Worm (Caenorhabditis elegans) whole organism, midembryonic: ENCODE data around the gene srh-67.
A peak's percentile ranks its signal among the peaks of the same experiment; 100 is the strongest.

ENCODE experiments used
- T22C8.4 ChIP-seq: fragments of 200-800 bp; sonication (Bioruptor generic); IDR thresholded peaks from 2 replicates; pipeline ENCODE4 v1.3.6; 2022; ENCODE audit warnings: missing genetic modification characterization, missing compliant biosample characterization
- cog-1 ChIP-seq: sonication (generic microtip); optimal IDR thresholded peaks from 2 replicates; lab custom pipeline; 2016; ENCODE audit warnings: missing genetic modification characterization, missing compliant biosample characterization
- flt-1 ChIP-seq: fragments of 200-800 bp; sonication (Bioruptor generic); IDR thresholded peaks from 2 replicates; pipeline ENCODE4 v1.3.6; 2022; ENCODE audit warnings: missing genetic modification characterization, missing compliant biosample characterization
- klf-2 ChIP-seq: fragments of 200-800 bp; sonication (Bioruptor generic); conservative IDR thresholded peaks from 2 replicates; pipeline ENCODE4 v1.3.6; 2022; ENCODE audit warnings: missing genetic modification reagents, missing genetic modification characterization, missing compliant biosample characterization
- med-1 ChIP-seq: sonication (generic microtip); optimal IDR thresholded peaks from 2 replicates; lab custom pipeline; 2017; ENCODE audit warnings: missing genetic modification characterization, mild to moderate bottlenecking, missing compliant biosample characterization, antibody characterized with exemption, missing genetic modification reagents; ENCODE audit not compliant: insufficient read depth
- ref-1 ChIP-seq: fragments of 200-800 bp; sonication (Bioruptor generic); conservative IDR thresholded peaks from 2 replicates; pipeline ENCODE4 v1.3.6; 2022; ENCODE audit warnings: missing genetic modification reagents, missing genetic modification characterization, missing compliant biosample characterization
- tab-1 ChIP-seq: fragments of 200-800 bp; sonication (Bioruptor generic); IDR thresholded peaks from 2 replicates; pipeline ENCODE4 v1.3.6; 2022; ENCODE audit warnings: missing genetic modification characterization, missing compliant biosample characterization
- ztf-23 ChIP-seq: fragments of 200-800 bp; sonication (Bioruptor generic); IDR thresholded peaks from 2 replicates; pipeline ENCODE4 v1.3.6; 2022; ENCODE audit warnings: missing genetic modification reagents, missing genetic modification characterization, missing compliant biosample characterization
- ztf-29 ChIP-seq: fragments of 200-800 bp; sonication (Bioruptor generic); IDR thresholded peaks from 2 replicates; pipeline ENCODE4 v1.3.6; 2022; ENCODE audit warnings: missing genetic modification reagents, missing genetic modification characterization, missing compliant biosample characterization

srh-67 gene

DNA sequence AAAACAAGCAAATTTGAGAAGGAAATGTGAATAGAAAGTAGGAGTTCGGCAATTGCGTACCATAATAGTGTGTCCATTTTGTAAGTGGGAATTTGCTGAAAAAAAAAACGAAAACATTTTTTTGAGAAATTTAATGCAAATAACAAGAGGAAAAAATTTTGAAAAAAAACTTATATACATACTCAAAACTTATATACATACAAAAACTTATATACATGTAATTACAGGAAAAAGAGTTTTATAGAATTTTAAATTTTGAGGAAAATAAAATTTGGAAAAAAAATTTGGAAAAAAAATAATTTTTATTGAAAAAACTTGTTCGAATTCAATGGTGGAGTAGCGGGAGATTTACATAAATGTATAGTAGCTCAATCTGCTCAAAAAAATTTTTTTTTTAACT lies 6.0 kb upstream of the srh-67 start, which contains the start of gene ador-1:
Gene ador-1 (minus strand): TSS at position 101 of the 400 bp plus-strand sequence.
- TF ChIP-seq ref-1 (GFP tag; lab: Robert Waterston, UW): no peak
- no peak for TF ChIP-seq cog-1
- TF ChIP-seq ztf-23 (GFP tag; lab: Robert Waterston, UW): no peak
- no peak for TF ChIP-seq T22C8.4 (GFP tag; lab: Robert Waterston, UW)
- no peak for TF ChIP-seq ztf-29

DNA sequence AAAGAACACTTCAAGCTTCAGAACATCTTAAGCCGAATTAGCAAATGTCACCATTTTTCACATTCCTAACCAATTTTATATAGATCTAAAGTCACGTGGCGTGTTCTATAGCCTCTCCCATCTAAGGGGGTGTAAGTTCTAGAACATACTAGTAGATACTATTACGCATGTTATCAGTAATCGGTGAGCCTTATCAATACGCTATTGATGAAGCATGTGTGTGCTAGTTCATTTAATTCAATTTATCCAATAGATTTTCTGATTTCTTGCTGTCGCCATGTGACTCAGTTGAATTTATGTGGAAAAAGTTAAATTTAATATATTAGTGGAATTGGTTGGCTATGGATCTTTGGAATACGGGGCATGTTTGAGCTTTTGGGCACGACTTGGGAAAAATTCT lies 2.2 kb upstream of the srh-67 start:
- TF ChIP-seq ztf-29 (no peak), ztf-23 (GFP tag; lab: Robert Waterston, UW) (no peak), med-1 (no peak), ref-1 (GFP tag; lab: Robert Waterston, UW) (no peak), tab-1 (GFP tag; lab: Robert Waterston, UW) (no peak)

DNA sequence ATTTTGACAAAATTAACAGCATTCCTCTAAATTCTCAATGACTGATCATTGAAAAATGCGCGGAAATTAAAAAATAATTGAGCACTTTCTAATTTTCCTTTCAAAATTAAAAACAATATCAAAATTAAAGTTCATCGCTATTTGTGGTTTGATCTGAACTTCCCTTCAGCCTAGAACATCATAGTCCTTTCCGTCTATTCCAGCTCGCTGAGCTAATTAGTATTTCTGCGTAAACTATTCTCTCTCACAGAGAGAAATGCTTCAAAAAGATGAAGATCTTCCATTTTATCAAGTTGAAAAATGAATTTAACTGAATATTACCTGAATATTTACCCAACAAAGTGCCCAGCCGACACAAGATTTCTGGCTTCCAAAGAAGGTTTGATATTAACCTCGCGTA lies 1.7 kb upstream of the srh-67 start, which contains the start of gene srh-68:
Gene srh-68 (plus strand): TSS at position 301 of the 400 bp plus-strand sequence.
- TF ChIP-seq ref-1 (GFP tag; lab: Robert Waterston, UW) (no peak), cog-1 (no peak)

DNA sequence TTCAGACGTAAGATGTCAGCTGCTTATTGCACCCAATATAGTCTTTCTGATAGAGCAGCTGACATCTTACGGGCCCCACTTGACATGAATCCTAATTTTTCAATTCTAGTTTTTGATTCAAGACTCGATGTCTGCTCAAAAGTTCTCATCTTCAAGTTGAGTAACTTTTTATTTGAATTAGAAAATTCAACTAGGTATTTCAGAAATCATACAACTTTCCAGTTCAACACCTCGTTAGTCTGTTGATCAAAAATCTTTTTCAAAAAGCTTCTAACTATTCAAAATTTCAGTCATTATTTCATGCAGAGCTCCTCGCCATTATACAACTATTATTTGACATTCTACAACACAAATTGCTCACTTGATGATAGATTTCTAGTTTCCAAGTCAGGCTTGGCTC lies 3.1 kb downstream of the srh-67 start, which contains the start of gene srh-73:
Gene srh-73 (plus strand): TSS at position 301 of the 400 bp plus-strand sequence.
- TF ChIP-seq T22C8.4 (GFP tag; lab: Robert Waterston, UW) (no peak), cog-1 (no peak), ref-1 (GFP tag; lab: Robert Waterston, UW) (no peak), klf-2 (GFP tag; lab: Robert Waterston, UW) (no peak), tab-1 (GFP tag; lab: Robert Waterston, UW) (no peak), flt-1 (no peak), med-1 (no peak), ztf-29 (no peak), ztf-23 (GFP tag; lab: Robert Waterston, UW) (no peak)

DNA sequence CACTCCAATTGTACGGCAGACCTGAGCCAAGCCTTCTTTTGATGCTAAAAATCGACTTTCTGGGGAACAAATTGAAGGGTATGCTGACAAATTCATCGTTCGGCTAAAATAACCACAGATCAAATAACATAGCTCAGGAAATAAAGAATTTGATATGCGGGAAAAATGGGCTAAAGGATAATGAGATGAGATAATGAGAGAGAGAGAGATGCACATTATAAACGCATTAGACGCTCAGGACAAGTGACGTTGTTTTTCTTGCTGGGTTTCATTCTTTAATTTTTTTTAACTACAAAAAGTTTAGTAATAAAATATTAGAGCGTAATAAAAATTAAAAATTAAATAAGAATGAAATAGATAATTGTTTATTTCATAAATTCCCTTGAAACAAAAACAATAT lies 5.9 kb downstream of the srh-67 start, which contains the start of gene srh-69:
Gene srh-69 (minus strand): TSS at position 101 of the 400 bp plus-strand sequence.
- TF ChIP-seq ztf-23 (GFP tag; lab: Robert Waterston, UW) (no peak), flt-1 (no peak), tab-1 (GFP tag; lab: Robert Waterston, UW) (no peak), ztf-29 (no peak), ref-1 (GFP tag; lab: Robert Waterston, UW) (no peak), T22C8.4 (GFP tag; lab: Robert Waterston, UW) (no peak), med-1 (no peak), klf-2 (GFP tag; lab: Robert Waterston, UW) (no peak), cog-1 (no peak)

DNA sequence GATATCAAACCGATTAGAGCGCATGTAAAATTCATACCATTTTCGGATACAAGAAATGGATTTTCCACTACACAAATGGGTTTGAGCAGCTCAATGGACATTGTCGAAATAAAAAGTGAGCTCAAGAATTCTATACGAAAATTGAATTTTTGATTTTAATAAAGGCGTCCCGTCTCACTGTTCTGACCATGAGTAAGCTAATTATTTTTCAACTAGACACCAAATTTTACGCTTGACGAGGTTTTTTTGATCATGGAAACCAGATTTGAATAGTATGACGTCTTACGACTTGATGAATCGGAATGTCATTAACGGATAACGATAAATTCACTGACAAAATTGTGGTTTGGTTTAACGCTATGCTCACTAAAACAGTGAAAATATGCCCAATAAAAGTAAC lies 7.6 kb downstream of the srh-67 start, which contains the start of gene srh-61:
Gene srh-61 (minus strand): TSS at position 101 of the 400 bp plus-strand sequence.
- TF ChIP-seq cog-1 (no peak), T22C8.4 (GFP tag; lab: Robert Waterston, UW) (no peak), med-1 (no peak), flt-1 (no peak), ztf-23 (GFP tag; lab: Robert Waterston, UW) (no peak), tab-1 (GFP tag; lab: Robert Waterston, UW) (no peak), klf-2 (GFP tag; lab: Robert Waterston, UW) (no peak), ref-1 (GFP tag; lab: Robert Waterston, UW) (no peak), ztf-29 (no peak)

DNA sequence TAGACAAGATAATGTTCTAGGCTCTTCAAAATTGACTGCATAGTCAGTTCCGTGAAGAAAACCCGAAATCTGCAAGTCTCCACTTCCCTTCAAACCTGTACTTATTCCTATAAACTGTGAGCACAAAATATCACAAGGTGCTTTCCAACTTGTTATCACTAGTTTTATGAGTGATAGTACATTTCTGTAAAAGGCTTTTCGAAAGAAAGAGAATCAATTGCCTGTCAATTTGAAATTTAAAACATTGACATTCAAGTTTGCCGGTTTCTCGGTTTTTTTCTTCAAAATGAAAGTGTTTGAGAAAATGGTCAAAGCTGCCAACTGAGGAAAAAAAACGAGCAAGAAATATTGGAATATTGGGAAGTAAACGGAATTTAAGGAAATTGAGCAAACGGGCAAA lies 9.3 kb downstream of the srh-67 start:
- TF ChIP-seq med-1: no peak
- TF ChIP-seq ztf-29: no peak
- TF ChIP-seq klf-2 (GFP tag; lab: Robert Waterston, UW): no peak
- no peak for TF ChIP-seq ztf-23 (GFP tag; lab: Robert Waterston, UW)

DNA sequence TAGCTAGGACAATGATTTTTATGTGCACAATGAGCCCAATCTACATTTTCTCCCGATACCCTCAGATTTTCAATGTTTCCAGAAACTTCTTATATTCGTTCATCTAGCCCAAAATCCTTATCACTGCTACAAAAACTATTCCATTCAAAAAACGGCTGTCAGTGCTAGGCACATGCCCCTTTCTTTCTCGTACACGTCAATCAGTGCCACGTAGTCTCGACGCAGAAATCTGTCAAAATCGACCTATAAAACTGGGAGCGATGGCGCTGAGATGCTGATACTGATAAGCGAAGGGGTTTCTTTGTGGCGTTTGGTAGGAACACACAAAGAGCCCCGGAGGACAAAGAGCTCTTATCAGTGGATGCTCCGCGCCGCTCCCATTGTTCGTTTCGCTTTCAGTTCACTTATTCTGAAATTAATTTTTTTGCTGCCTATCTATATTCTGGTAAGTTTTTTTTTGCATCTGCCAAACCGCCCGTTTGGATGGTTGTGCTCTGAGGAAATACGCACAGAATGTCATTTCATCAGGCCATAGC lies 10.1 kb downstream of the srh-67 start, which contains the start of gene srh-70:
Gene srh-70 (minus strand): TSS at position 51 of the 536 bp plus-strand sequence.
- TF ChIP-seq klf-2 (GFP tag; lab: Robert Waterston, UW) (no peak), ztf-23 (GFP tag; lab: Robert Waterston, UW) (no peak)

DNA sequence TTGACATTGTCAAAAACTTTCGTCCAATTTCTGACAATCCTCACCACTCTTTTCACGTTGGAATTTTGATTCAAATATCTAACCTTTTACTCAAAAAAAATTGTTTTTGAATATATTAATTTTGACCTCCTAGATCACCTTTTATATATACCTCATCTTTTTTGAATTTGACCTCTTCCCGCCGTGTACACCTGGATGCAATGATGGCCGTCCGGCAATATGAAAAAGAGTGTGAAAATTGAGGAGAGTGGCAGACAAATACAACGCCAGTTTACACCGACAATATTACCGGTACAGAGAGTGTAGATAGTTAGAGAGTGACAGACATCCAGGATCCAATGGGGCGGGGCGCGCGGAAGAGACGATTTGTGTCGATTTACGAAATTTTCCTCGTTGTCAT lies 10.9 kb downstream of the srh-67 start, which contains the start of gene ceh-99:
Gene ceh-99 (plus strand): TSS at position 366 of the 400 bp plus-strand sequence.
- TF ChIP-seq flt-1 (0 out of 2 replicates have a peak, but pooled peaks have one; percentile 33), med-1 (no peak)

DNA sequence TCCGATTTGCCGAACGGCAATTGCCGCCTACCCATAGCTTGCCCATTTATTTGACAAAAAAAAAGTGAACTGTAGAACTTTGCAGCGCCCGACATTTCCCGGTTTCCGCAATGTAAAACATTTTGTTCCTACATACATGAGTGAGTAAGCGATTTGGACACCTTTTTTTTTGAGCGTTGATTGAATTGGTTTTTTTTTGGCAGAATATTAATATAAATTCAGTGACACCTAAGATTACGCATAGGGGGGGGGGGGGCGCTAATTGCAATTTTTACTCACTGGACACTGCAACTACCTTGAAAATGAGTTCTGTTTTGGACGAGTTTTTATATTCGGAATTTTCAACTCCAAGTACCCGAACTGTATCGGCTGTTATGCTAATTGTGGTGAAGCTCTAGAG lies 16.8 kb downstream of the srh-67 start, which contains the start of gene srx-118:
Gene srx-118 (plus strand): TSS at position 301 of the 400 bp plus-strand sequence.
- no peak for TF ChIP-seq flt-1
- TF ChIP-seq med-1: no peak
- no peak for TF ChIP-seq tab-1 (GFP tag; lab: Robert Waterston, UW)
- TF ChIP-seq ref-1 (GFP tag; lab: Robert Waterston, UW): no peak
- TF ChIP-seq klf-2 (GFP tag; lab: Robert Waterston, UW): no peak
- no peak for TF ChIP-seq T22C8.4 (GFP tag; lab: Robert Waterston, UW)
- no peak for TF ChIP-seq ztf-29
- TF ChIP-seq ztf-23 (GFP tag; lab: Robert Waterston, UW): no peak
- TF ChIP-seq cog-1: no peak

DNA sequence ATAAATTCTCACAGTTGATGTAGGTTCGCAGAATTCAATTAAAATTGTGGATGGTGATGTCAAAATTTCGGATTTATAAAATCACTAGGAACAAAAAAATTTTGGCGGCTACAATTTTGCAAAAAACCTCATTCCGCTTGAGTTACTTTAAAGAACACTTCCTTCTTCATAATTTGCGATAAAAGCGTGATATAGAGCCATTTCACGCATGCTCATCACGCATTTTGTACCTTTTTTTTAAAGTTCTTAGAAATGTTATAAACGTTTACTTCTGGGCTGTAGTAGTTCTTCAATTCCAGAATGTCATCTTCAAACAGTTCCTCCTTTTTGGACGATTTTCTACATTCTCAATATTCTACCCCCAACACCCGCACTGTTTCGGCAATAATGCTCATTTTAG lies 19.2 kb downstream of the srh-67 start, which contains the start of gene srx-119:
Gene srx-119 (plus strand): TSS at position 301 of the 400 bp plus-strand sequence.
- TF ChIP-seq ztf-23 (GFP tag; lab: Robert Waterston, UW) (no peak), tab-1 (GFP tag; lab: Robert Waterston, UW) (no peak), med-1 (no peak), T22C8.4 (GFP tag; lab: Robert Waterston, UW) (no peak), klf-2 (GFP tag; lab: Robert Waterston, UW) (no peak), ztf-29 (no peak), ref-1 (GFP tag; lab: Robert Waterston, UW) (no peak), cog-1 (no peak), flt-1 (no peak)
